Fruit fly (Drosophila melanogaster): Measurements from ENCODE around the gene eIF3g1.
A peak's percentile ranks its signal among the peaks of the same experiment; 100 is the strongest.

Gene eIF3g1

dm6 chrX:2642484-2643379 is 32.6 kb upstream of the eIF3g1 start:
- TF ChIP-seq CG8478 (optimal IDR thresholded peaks at IDR 0.05), result no peak

dm6 chrX:2638646-2639045 is 28.5 kb upstream of the eIF3g1 start:
- TF ChIP-seq CTCF (optimal IDR thresholded peaks at IDR 0.05) (no peak), CG8478 (optimal IDR thresholded peaks at IDR 0.05) (no peak)

dm6 chrX:2637914-2638313 is 27.8 kb upstream of the eIF3g1 start:
- TF ChIP-seq CTCF (optimal IDR thresholded peaks at IDR 0.05) (no peak), CG8478 (optimal IDR thresholded peaks at IDR 0.05) (no peak)

DNA sequence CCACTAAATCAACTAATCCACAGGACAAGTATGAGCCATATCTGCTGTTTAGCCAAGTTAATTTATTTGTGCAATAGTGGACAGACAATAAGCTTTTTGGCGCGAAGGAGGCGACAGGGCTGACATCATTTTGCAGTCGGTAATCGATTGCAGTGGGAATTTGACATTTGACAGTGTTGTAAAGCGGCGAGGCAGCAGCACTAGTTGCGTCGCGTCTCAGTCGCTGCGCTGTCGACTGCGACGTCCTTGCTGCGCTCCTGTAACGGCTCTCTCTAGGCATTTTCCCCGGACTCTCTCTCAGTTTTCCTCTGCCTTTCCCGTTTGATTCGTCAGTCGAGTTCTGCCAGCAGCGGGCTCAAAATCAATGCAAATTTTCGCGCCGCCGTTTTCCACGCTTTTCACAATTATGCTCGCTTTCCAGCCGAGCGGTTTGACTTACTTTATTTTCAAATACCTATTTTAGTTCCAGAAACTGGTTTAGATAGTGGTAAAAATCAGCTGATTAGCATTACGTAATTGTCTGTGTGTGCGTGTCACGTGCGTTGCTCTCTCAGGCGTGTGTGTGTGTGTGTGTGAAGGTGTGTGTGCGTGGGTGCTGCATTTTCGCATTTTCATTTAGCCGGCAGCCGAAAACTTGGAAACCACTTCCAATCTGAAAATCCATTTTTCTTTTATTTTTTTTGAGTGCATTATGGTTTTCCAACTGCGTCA is 26.8 kb upstream of the eIF3g1 start:
- TF ChIP-seq CG8478 (optimal IDR thresholded peaks at IDR 0.05) (no peak), CTCF (optimal IDR thresholded peaks at IDR 0.05) (no peak)

- no peak for TF ChIP-seq CG8478 (optimal IDR thresholded peaks at IDR 0.05)
- no peak for TF ChIP-seq CTCF (optimal IDR thresholded peaks at IDR 0.05)
These were observed 26.0 kb upstream of the eIF3g1 start for dm6 chrX:2635953-2636715.

- no peak for TF ChIP-seq CG8478 (optimal IDR thresholded peaks at IDR 0.05)
- TF ChIP-seq CTCF (optimal IDR thresholded peaks at IDR 0.05), result no peak
These were observed 25.0 kb upstream of the eIF3g1 start for dm6 chrX:2635075-2635643.

DNA sequence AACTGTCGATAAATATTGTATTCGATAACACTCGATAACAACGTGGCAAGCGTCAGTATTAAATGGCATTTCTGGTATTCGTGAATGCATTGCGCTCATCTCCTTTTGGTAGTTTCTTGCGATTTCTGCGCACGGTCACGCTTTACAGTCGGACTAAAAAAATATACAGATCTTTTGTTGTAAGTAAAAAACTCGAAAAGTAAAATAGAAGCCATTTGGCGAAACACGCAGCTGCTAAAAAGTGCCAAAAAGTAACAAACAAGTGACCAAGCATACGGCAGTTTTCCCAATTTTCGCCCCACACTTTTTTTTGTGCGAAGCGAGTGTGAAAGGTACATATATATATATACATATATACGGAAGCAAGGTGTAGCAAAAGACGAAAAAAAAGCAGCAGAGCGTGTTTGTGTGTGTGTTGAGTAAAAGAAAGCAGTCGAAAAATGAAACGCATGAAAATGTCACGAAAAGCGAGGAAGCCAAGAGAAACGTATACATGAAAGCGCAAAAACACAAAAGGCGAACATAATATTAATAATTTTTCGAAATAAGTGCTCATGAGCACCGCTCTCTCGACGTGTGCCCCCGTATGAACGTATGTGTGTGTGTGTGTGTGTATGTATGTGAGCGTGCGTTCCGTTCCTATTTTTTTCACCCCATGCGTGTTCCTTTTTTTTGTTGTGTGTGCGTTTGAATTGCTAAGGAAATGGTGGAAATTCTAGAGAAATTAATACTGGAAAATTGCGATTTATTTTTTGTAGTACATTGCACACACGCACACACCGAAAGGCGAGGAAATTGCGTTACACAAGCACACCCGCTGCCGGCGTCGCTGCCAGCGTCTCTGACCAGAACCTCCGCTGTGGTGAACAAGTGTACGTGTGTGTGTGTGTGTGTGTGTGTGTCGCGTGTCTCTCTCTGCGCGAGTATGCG is 24.0 kb upstream of the eIF3g1 start, which contains the start of gene sgg:
sgg (plus strand) TSS at position 106 of the 930 bp plus-strand sequence.
- no peak for TF ChIP-seq CG8478 (optimal IDR thresholded peaks at IDR 0.05)
- TF ChIP-seq CTCF (optimal IDR thresholded peaks at IDR 0.05), result no peak

- no peak for TF ChIP-seq CTCF (optimal IDR thresholded peaks at IDR 0.05)
- no peak for TF ChIP-seq CG8478 (optimal IDR thresholded peaks at IDR 0.05)
These were observed 14.9 kb upstream of the eIF3g1 start for dm6 chrX:2625009-2625408.

DNA sequence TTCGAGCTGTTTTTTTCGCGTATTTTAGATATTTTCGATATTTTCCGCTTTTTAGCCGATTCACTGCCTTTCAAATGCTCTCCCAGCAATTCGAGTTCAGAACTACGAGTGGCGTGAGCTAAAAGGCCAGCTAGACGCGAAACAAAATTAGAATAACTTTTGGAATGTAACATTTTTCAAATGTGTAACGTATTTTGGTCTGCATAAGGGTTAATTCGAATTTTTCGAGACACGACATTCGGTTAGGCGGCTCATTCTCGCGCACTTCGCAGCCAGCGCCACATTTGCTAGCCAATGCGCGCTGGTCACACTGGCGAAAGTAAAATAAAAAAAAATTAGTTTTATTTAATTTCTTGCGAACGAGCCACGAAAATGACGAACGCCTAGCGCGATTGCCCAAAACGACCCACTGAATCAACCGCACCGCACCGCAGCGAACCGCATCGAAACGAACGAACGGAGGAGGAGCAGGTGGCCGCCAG is 14.4 kb upstream of the eIF3g1 start, which contains the start of the genes brv3 and Pi4KIIIalpha:
brv3 (minus strand) TSS at position 51 of the 482 bp plus-strand sequence.
Pi4KIIIalpha (plus strand) TSS at position 280 of the 482 bp plus-strand sequence.
- TF ChIP-seq CTCF (optimal IDR thresholded peaks at IDR 0.05) (peak in 1 of 2 experiments; percentile 18), CG8478 (optimal IDR thresholded peaks at IDR 0.05) (no peak)

- TF ChIP-seq CG8478 (optimal IDR thresholded peaks at IDR 0.05) (no peak), CTCF (optimal IDR thresholded peaks at IDR 0.05) (no peak)
These were observed 9.5 kb upstream of the eIF3g1 start, which contains the start of the genes Tsp3A and Seipin for dm6 chrX:2619651-2620050. Gene Tsp3A, minus strand, starts transcription at chrX:2619738. Gene Seipin, plus strand, starts transcription at chrX:2619799.

DNA sequence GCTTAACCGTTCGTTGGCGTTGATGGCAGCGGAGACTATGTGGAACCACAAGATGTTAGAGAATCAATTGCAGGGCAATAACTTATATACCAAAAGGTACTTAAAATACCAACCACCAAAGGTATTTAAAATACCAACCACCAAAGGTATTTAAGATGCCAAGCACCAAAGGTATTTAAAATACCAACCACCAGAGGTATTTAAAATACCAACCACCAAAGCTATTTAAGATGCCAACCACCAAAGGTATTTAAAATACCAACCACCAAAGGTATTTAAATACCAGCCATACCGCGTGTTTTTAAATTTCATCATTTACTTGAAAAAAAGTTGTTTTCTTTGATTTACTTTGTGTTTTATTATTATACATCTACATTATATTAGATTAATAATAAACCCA is 7.3 kb upstream of the eIF3g1 start:
- TF ChIP-seq CTCF (optimal IDR thresholded peaks at IDR 0.05) (no peak), CG8478 (optimal IDR thresholded peaks at IDR 0.05) (no peak)

DNA sequence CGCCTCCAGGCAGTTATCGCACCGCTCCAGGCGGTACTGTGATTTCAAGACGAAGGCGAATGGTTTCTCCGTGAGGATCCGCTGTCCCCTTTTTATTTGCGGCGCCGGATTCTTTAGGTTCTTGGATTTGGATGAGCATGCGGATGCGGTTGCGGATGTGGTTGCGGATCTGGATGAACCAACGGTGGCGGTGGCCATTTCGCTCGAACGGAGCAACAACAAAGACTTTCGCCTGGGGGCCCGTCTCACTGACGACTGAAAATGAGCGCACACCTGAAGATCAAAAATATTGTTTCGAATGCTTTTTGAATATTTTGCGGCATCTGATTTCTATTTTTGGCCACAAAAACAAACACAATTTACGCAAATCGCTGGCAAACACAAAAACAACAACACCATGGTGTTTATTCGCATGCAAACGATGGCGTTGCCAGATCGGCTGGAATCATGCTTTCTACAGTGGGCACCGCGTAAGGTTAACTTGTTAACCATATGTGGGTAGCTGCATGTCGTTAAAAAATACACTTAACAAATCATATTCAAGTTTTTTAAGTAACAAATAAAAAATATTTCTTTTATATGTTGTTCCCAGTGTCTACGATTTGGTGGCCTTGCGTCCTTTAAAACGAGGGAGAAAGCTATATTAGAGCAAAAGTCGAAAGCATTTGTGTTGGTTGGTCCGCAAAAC is 1.5 kb downstream of the eIF3g1 start, which contains the start of gene Smyd3:
Smyd3 (minus strand) TSS at position 407 of the 688 bp plus-strand sequence.
- no peak for TF ChIP-seq CTCF (optimal IDR thresholded peaks at IDR 0.05)
- TF ChIP-seq CG8478 (optimal IDR thresholded peaks at IDR 0.05), result no peak

Data from S2 (cell line).